Fruit fly (Drosophila melanogaster) whole organism, embryonic: ENCODE data around the gene CG14352.

ENCODE experiments used
- Atf3 ChIP-seq: fragments of 200-800 bp; sonication (Bioruptor generic); optimal IDR thresholded peaks from 3 replicates; lab custom pipeline; 2016; ENCODE audit warnings: missing biosample characterization, missing genetic modification characterization
- Bdp1 ChIP-seq: fragments of 200-800 bp; sonication (Bioruptor generic); optimal IDR thresholded peaks from 3 replicates; lab custom pipeline; 2016; ENCODE audit warnings: missing biosample characterization, missing genetic modification characterization
- CG10431 ChIP-seq: fragments of 200-800 bp; sonication (Bioruptor generic); optimal IDR thresholded peaks from 3 replicates; lab custom pipeline; 2018; ENCODE audit warnings: missing biosample characterization, mild to moderate bottlenecking, missing genetic modification characterization
- CG10565 ChIP-seq: fragments of 200-800 bp; sonication (Bioruptor generic); optimal IDR thresholded peaks from 3 replicates; lab custom pipeline; 2016; ENCODE audit warnings: missing biosample characterization, mild to moderate bottlenecking, missing genetic modification characterization
- CG12236 ChIP-seq: fragments of 200-800 bp; sonication (Bioruptor generic); optimal IDR thresholded peaks from 2 replicates; lab custom pipeline; 2016; ENCODE audit warnings: missing biosample characterization, missing genetic modification characterization
- CG14441 ChIP-seq: fragments of 200-800 bp; sonication (Bioruptor generic); IDR thresholded peaks from 2 replicates; pipeline ENCODE4 v1.3.6; 2022; ENCODE audit warnings: missing biosample characterization, missing genetic modification characterization
- CG15073 ChIP-seq: fragments of 200-800 bp; sonication (Bioruptor generic); optimal IDR thresholded peaks from 2 replicates; lab custom pipeline; 2016; ENCODE audit warnings: missing biosample characterization, missing genetic modification characterization
- CG17359 ChIP-seq: fragments of 200-800 bp; sonication (Bioruptor generic); optimal IDR thresholded peaks from 3 replicates; lab custom pipeline; 2018; ENCODE audit warnings: missing biosample characterization, mild to moderate bottlenecking, missing genetic modification characterization, moderate library complexity
- CG2202 ChIP-seq: fragments of 200-800 bp; sonication (Bioruptor generic); optimal IDR thresholded peaks from 2 replicates; lab custom pipeline; 2018; ENCODE audit warnings: missing biosample characterization, mild to moderate bottlenecking, missing genetic modification characterization
- CG31388 ChIP-seq: fragments of 200-800 bp; sonication (Bioruptor generic); optimal IDR thresholded peaks from 2 replicates; lab custom pipeline; 2016; ENCODE audit warnings: missing biosample characterization, missing genetic modification characterization
- CG32532 ChIP-seq: fragments of 200-800 bp; sonication (Bioruptor generic); IDR thresholded peaks from 2 replicates; pipeline ENCODE4 v1.3.6; 2022; ENCODE audit warnings: missing biosample characterization, missing genetic modification characterization
- CG4360 ChIP-seq: fragments of 200-800 bp; sonication (Bioruptor generic); IDR thresholded peaks from 2 replicates; pipeline ENCODE4 v1.3.6; 2022; ENCODE audit warnings: missing biosample characterization, missing genetic modification characterization
- CG7963 ChIP-seq: fragments of 200-800 bp; sonication (Bioruptor generic); IDR thresholded peaks from 3 replicates; pipeline ENCODE4 v1.3.6; 2022; ENCODE audit warnings: missing biosample characterization, missing genetic modification characterization; ENCODE audit not compliant: partially characterized antibody
- CG8290 ChIP-seq, 3 experiments: fragments of 200-800 bp; sonication (Bioruptor generic); optimal IDR thresholded peaks; 2 replicates each; lab custom pipeline; 2016 to 2019; ENCODE audit warnings: missing biosample characterization in 3 of 3, missing genetic modification characterization in 3 of 3, mild to moderate bottlenecking in 2 of 3, moderate library complexity in 1 of 3
- D19A ChIP-seq: fragments of 200-800 bp; optimal IDR thresholded peaks from 3 replicates; lab custom pipeline; 2019; ENCODE audit warnings: missing biosample characterization, mild to moderate bottlenecking, missing genetic modification characterization, moderate library complexity
- Dp ChIP-seq: fragments of 200-800 bp; sonication (Bioruptor generic); optimal IDR thresholded peaks from 2 replicates; lab custom pipeline; 2018; ENCODE audit warnings: missing biosample characterization, mild to moderate bottlenecking, missing genetic modification characterization, moderate library complexity
- Fer2 ChIP-seq: fragments of 200-800 bp; sonication (Bioruptor generic); optimal IDR thresholded peaks from 2 replicates; lab custom pipeline; 2018; ENCODE audit warnings: missing biosample characterization, mild to moderate bottlenecking, missing genetic modification characterization, moderate library complexity
- GATAe ChIP-seq: fragments of 200-800 bp; sonication (Bioruptor generic); conservative IDR thresholded peaks from 2 replicates; pipeline ENCODE4 v1.3.6; 2022; ENCODE audit warnings: missing biosample characterization, missing genetic modification characterization
- HLH3B ChIP-seq: fragments of 200-800 bp; sonication (Bioruptor generic); IDR thresholded peaks from 2 replicates; pipeline ENCODE4 v1.3.6; 2022; ENCODE audit warnings: missing biosample characterization, missing genetic modification characterization
- Hr3 ChIP-seq: fragments of 200-800 bp; sonication (Bioruptor generic); optimal IDR thresholded peaks from 3 replicates; lab custom pipeline; 2016; ENCODE audit warnings: missing biosample characterization, missing genetic modification characterization
- Meics ChIP-seq: fragments of 200-800 bp; sonication (Bioruptor generic); optimal IDR thresholded peaks from 2 replicates; lab custom pipeline; 2017; ENCODE audit warnings: missing biosample characterization, mild to moderate bottlenecking, missing genetic modification characterization
- NFAT ChIP-seq: fragments of 200-800 bp; sonication (Bioruptor generic); IDR thresholded peaks from 2 replicates; pipeline ENCODE4 v1.3.6; 2022; ENCODE audit warnings: missing biosample characterization, missing genetic modification characterization
- Neu2 ChIP-seq: fragments of 200-800 bp; sonication (Bioruptor generic); optimal IDR thresholded peaks from 3 replicates; lab custom pipeline; 2016; ENCODE audit warnings: missing biosample characterization, missing genetic modification characterization, borderline replicate concordance
- Sin3A ChIP-seq: fragments of >200 bp; optimal IDR thresholded peaks from 2 replicates; lab custom pipeline; 2018
- TFAM ChIP-seq: fragments of 200-800 bp; sonication (Bioruptor generic); optimal IDR thresholded peaks from 2 replicates; lab custom pipeline; 2017; ENCODE audit warnings: missing biosample characterization, missing genetic modification characterization, inconsistent platforms
- Taf1 ChIP-seq: fragments of 200-800 bp; sonication (Bioruptor generic); IDR thresholded peaks from 2 replicates; pipeline ENCODE4 v1.3.6; 2022; ENCODE audit warnings: missing biosample characterization, missing genetic modification characterization
- ato ChIP-seq: fragments of 200-800 bp; sonication (Bioruptor generic); IDR thresholded peaks from 2 replicates; pipeline ENCODE4 v1.3.6; 2022; ENCODE audit warnings: missing biosample characterization, missing genetic modification characterization; ENCODE audit not compliant: partially characterized antibody
- bowl ChIP-seq: fragments of 200-800 bp; sonication (Bioruptor generic); IDR thresholded peaks from 2 replicates; pipeline ENCODE4 v1.3.6; 2022; ENCODE audit warnings: missing biosample characterization, missing genetic modification characterization
- cato ChIP-seq: fragments of 200-800 bp; sonication (Bioruptor generic); optimal IDR thresholded peaks from 2 replicates; lab custom pipeline; 2016; ENCODE audit warnings: missing biosample characterization, missing genetic modification characterization, borderline replicate concordance
- cg ChIP-seq: fragments of 200-800 bp; sonication (Bioruptor generic); optimal IDR thresholded peaks from 3 replicates; lab custom pipeline; 2019; ENCODE audit warnings: missing biosample characterization, mild to moderate bottlenecking, missing genetic modification characterization, moderate library complexity
- corto ChIP-seq: fragments of 200-800 bp; sonication (Bioruptor generic); optimal IDR thresholded peaks from 2 replicates; lab custom pipeline; 2016; ENCODE audit warnings: missing biosample characterization, mild to moderate bottlenecking, missing genetic modification characterization, moderate library complexity
- dm ChIP-seq: fragments of 200-800 bp; sonication (Bioruptor generic); optimal IDR thresholded peaks from 3 replicates; lab custom pipeline; 2016; ENCODE audit warnings: missing biosample characterization, missing genetic modification characterization
- gsb-n ChIP-seq: fragments of 200-800 bp; sonication (Bioruptor generic); optimal IDR thresholded peaks from 3 replicates; lab custom pipeline; 2018; ENCODE audit warnings: missing biosample characterization, mild to moderate bottlenecking, missing genetic modification characterization
- hbn ChIP-seq: fragments of 200-800 bp; sonication (Bioruptor generic); IDR thresholded peaks from 2 replicates; pipeline ENCODE4 v1.3.6; 2022; ENCODE audit warnings: missing biosample characterization, missing genetic modification characterization; ENCODE audit not compliant: partially characterized antibody
- lab ChIP-seq: fragments of 200-800 bp; sonication (Bioruptor generic); optimal IDR thresholded peaks from 3 replicates; lab custom pipeline; 2017; ENCODE audit warnings: missing biosample characterization, missing genetic modification characterization, mild to moderate bottlenecking, moderate library complexity, missing genetic modification reagents
- nau ChIP-seq: fragments of 200-800 bp; sonication (Bioruptor generic); optimal IDR thresholded peaks from 3 replicates; lab custom pipeline; 2017; ENCODE audit warnings: missing biosample characterization, mild to moderate bottlenecking, missing genetic modification characterization, missing genetic modification reagents
- rib ChIP-seq: fragments of 200-800 bp; sonication (Bioruptor generic); IDR thresholded peaks from 2 replicates; pipeline ENCODE4 v1.3.6; 2022; ENCODE audit warnings: missing biosample characterization, missing genetic modification characterization
- row ChIP-seq: fragments of 200-800 bp; sonication (Bioruptor generic); IDR thresholded peaks from 3 replicates; pipeline ENCODE4 v1.3.6; 2022; ENCODE audit warnings: missing biosample characterization, missing genetic modification characterization
- salm ChIP-seq: fragments of 200-800 bp; sonication (Bioruptor generic); optimal IDR thresholded peaks from 2 replicates; lab custom pipeline; 2018; ENCODE audit warnings: missing biosample characterization, mild to moderate bottlenecking, missing genetic modification characterization
- tgo ChIP-seq: fragments of 200-800 bp; sonication (Bioruptor generic); IDR thresholded peaks from 3 replicates; pipeline ENCODE4 v1.3.6; 2022; ENCODE audit warnings: missing biosample characterization, missing genetic modification characterization
- ttk ChIP-seq: fragments of 200-800 bp; sonication (Bioruptor generic); IDR thresholded peaks from 2 replicates; pipeline ENCODE4 v2.1.2; 2022; ENCODE audit warnings: missing biosample characterization, missing genetic modification characterization
- wdn ChIP-seq: fragments of 200-800 bp; sonication (Bioruptor generic); IDR thresholded peaks from 2 replicates; pipeline ENCODE4 v1.3.6; 2022; ENCODE audit warnings: missing biosample characterization, missing genetic modification characterization
- wor ChIP-seq: fragments of 200-800 bp; sonication (Bioruptor generic); IDR thresholded peaks from 2 replicates; pipeline ENCODE4 v1.3.6; 2022; ENCODE audit warnings: missing biosample characterization, missing genetic modification characterization

The CG14352 gene

DNA sequence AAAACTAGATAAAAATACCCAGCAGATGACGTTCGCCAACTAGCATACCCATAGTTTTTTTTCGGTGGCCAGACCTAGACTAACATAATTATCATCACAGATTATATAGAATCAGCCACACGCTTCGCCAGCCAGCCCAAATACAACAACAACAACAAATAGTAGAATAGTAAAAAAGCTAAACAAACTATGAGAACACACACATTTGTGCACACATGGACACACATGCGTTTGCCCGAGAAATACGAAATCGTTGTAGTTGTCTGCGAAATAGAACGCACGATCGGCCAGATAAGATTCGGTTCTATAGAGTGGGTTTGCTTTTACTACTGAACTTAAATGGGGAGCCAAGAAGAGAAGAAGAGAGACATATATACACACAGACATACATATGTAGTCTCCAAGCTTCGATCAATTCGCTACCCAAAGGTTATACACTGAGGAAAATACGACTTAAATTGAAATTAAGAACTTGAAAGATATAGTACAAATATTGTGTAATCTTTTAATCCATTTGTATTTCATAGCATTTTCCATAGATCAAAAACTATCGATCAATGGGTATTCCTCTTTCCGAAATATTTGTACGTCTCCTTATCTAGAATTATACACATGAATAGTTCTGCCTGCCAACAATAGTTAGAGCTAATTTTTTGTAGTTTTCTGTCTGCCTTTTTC, 16.8 kb downstream of the CG14352 start (continued):
- TF ChIP-seq Neu2 (GFP tag; lab: Kevin White, UChicago) (no peak), corto (GFP tag; lab: Kevin White, UChicago) (no peak), Dp (GFP tag; lab: Kevin White, UChicago) (no peak), Taf1 (GFP tag; lab: Robert Waterston, UW) (peak; percentile 74), D19A (tag; lab: Kevin White, UChicago) (peak; percentile 17), row (GFP tag; lab: Robert Waterston, UW) (peak; percentile 73), CG4360 (GFP tag; lab: Robert Waterston, UW) (peak; percentile 12; the same call in 1 of the 2 replicates), cg (GFP tag; lab: Kevin White, UChicago) (peak; percentile 78), NFAT (GFP tag; lab: Robert Waterston, UW) (peak; percentile 63; the same call in 1 of the 2 replicates), Fer2 (no peak), wor (GFP tag; lab: Robert Waterston, UW) (no peak), GATAe (GFP tag; lab: Robert Waterston, UW) (0 out of 2 replicates have a peak, but pooled peaks have one; percentile 25), salm (tag; lab: Kevin White, UChicago) (no peak), cato (GFP tag; lab: Kevin White, UChicago) (no peak), Bdp1 (no peak), CG10565 (GFP tag; lab: Kevin White, UChicago) (no peak), Sin3A (lab: Kevin White, UChicago) (no peak), wdn (GFP tag; lab: Robert Waterston, UW) (peak; percentile 44; the same call in 1 of the 2 replicates), gsb-n (no peak), ato (GFP tag; lab: Robert Waterston, UW) (no peak), hbn (GFP tag; lab: Robert Waterston, UW) (no peak), CG12236 (GFP tag; lab: Kevin White, UChicago) (no peak), Atf3 (GFP tag; lab: Kevin White, UChicago) (no peak), nau (GFP tag; lab: Kevin White, UChicago) (peak; percentile 23), HLH3B (GFP tag; lab: Robert Waterston, UW) (no peak), CG10431 (GFP tag; lab: Kevin White, UChicago) (no peak), Hr3 (no peak), CG32532 (GFP tag; lab: Robert Waterston, UW) (peak; percentile 85), CG2202 (no peak), bowl (GFP tag; lab: Robert Waterston, UW) (no peak), ttk (GFP tag; lab: Robert Waterston, UW) (no peak), CG7963 (GFP tag; lab: Robert Waterston, UW) (no peak), CG15073 (GFP tag; lab: Kevin White, UChicago) (no peak), lab (GFP tag; lab: Kevin White, UChicago) (peak; percentile 71), Meics (GFP tag; lab: Kevin White, UChicago) (peak; percentile 71), TFAM (no peak), CG14441 (GFP tag; lab: Robert Waterston, UW) (peak; percentile 38; the same call in 1 of the 2 replicates), CG17359 (tag; lab: Kevin White, UChicago) (no peak), dm (no peak), CG31388 (GFP tag; lab: Kevin White, UChicago) (no peak)

- no peak for TF ChIP-seq CG8290 (GFP tag; optimal IDR thresholded peaks at IDR 0.05; lab: Kevin White, UChicago)
- peak in 1 of 2 experiments; percentile 2 for TF ChIP-seq CG8290 (tag; optimal IDR thresholded peaks at IDR 0.05; lab: Kevin White, UChicago)
- TF ChIP-seq tgo (GFP tag; lab: Robert Waterston, UW) = 0 out of 3 replicates have a peak, but pooled peaks have one; percentile 9
- peak; percentile 85 for TF ChIP-seq rib (GFP tag; lab: Robert Waterston, UW)
- TF ChIP-seq wdn (GFP tag; lab: Robert Waterston, UW) = no peak
These were observed 17.3 kb downstream of the CG14352 start for dm6 chr2L:1628502-1628864.
